Worm (Caenorhabditis elegans) whole organism, young adult: ENCODE data around the gene arp-1.
A peak's percentile ranks its signal among the peaks of the same experiment; 100 is the strongest.

Experiments used
- B0019.2 ChIP-seq: fragments of 200-800 bp; sonication (Bioruptor generic); conservative IDR thresholded peaks from 2 replicates; pipeline ENCODE4 v1.3.6; 2022; ENCODE audit warnings: missing genetic modification reagents, missing genetic modification characterization, missing compliant biosample characterization
- D2030.7 ChIP-seq: fragments of 200-800 bp; sonication (Bioruptor generic); IDR thresholded peaks from 2 replicates; pipeline ENCODE4 v1.3.6; 2022; ENCODE audit warnings: missing genetic modification reagents, missing genetic modification characterization, missing compliant biosample characterization
- F23B12.7 ChIP-seq: sonication (generic microtip); optimal IDR thresholded peaks from 2 replicates; lab custom pipeline; 2017; ENCODE audit warnings: missing genetic modification characterization, mild to moderate bottlenecking, missing compliant biosample characterization, antibody characterized with exemption, moderate library complexity; ENCODE audit not compliant: insufficient read depth
- F49E8.2 ChIP-seq: sonication (generic microtip); optimal IDR thresholded peaks from 3 replicates; lab custom pipeline; 2017; ENCODE audit warnings: missing genetic modification characterization, mild to moderate bottlenecking, missing compliant biosample characterization, antibody characterized with exemption, moderate library complexity; ENCODE audit not compliant: insufficient read depth
- F52B5.7 ChIP-seq: sonication (generic microtip); optimal IDR thresholded peaks from 2 replicates; lab custom pipeline; 2016; ENCODE audit warnings: mild to moderate bottlenecking, missing genetic modification characterization, missing compliant biosample characterization
- F57A8.1 ChIP-seq: fragments of 200-800 bp; sonication (Bioruptor generic); optimal IDR thresholded peaks from 2 replicates; lab custom pipeline; 2018; ENCODE audit warnings: mild to moderate bottlenecking, missing genetic modification characterization, moderate library complexity, missing compliant biosample characterization
- Y95B8A.8 ChIP-seq: fragments of 200-800 bp; sonication (Bioruptor generic); IDR thresholded peaks from 2 replicates; pipeline ENCODE4 v1.3.6; 2022; ENCODE audit warnings: missing genetic modification reagents, missing genetic modification characterization, missing compliant biosample characterization
- atf-7 ChIP-seq: sonication (generic microtip); optimal IDR thresholded peaks from 2 replicates; lab custom pipeline; 2017; ENCODE audit warnings: mild to moderate bottlenecking, missing genetic modification characterization, missing compliant biosample characterization
- ceh-27 ChIP-seq: fragments of 200-800 bp; sonication (Bioruptor generic); optimal IDR thresholded peaks from 2 replicates; lab custom pipeline; 2018; ENCODE audit warnings: mild to moderate bottlenecking, missing genetic modification characterization, moderate library complexity, missing compliant biosample characterization
- ceh-40 ChIP-seq: fragments of 200-800 bp; sonication (Bioruptor generic); IDR thresholded peaks from 2 replicates; pipeline ENCODE4 v1.3.6; 2022; ENCODE audit warnings: missing genetic modification characterization, missing compliant biosample characterization
- dpff-1 ChIP-seq: sonication (generic microtip); optimal IDR thresholded peaks from 2 replicates; lab custom pipeline; 2017; ENCODE audit warnings: mild to moderate bottlenecking, missing genetic modification characterization, missing compliant biosample characterization
- efl-1 ChIP-seq: fragments of 150-350 bp; optimal IDR thresholded peaks from 2 replicates; lab custom pipeline; 2014; ENCODE audit warnings: missing biosample characterization, missing genetic modification reagents, missing genetic modification characterization
- gei-17 ChIP-seq: fragments of 200-800 bp; sonication (Bioruptor generic); optimal IDR thresholded peaks from 2 replicates; lab custom pipeline; 2018; ENCODE audit warnings: mild to moderate bottlenecking, missing genetic modification characterization, missing compliant biosample characterization
- him-1 ChIP-seq: sonication (generic microtip); optimal IDR thresholded peaks from 2 replicates; lab custom pipeline; 2016; ENCODE audit warnings: missing genotype, missing genetic modification reagents, missing genetic modification characterization, missing compliant biosample characterization
- hsf-1 ChIP-seq: fragments of 200-800 bp; sonication (Bioruptor generic); IDR thresholded peaks from 2 replicates; pipeline ENCODE4 v1.3.6; 2022; ENCODE audit warnings: missing genetic modification reagents, missing genetic modification characterization, missing compliant biosample characterization
- lag-1 ChIP-seq: fragments of 200-800 bp; sonication (Bioruptor generic); IDR thresholded peaks from 2 replicates; pipeline ENCODE4 v1.3.6; 2022; ENCODE audit warnings: missing genetic modification reagents, missing genetic modification characterization, missing compliant biosample characterization
- let-526 ChIP-seq: fragments of 200-800 bp; sonication (Bioruptor generic); IDR thresholded peaks from 2 replicates; pipeline ENCODE4 v1.3.6; 2022; ENCODE audit warnings: missing genetic modification reagents, missing genetic modification characterization, missing compliant biosample characterization
- lin-26 ChIP-seq: fragments of 200-800 bp; sonication (Bioruptor generic); IDR thresholded peaks from 2 replicates; pipeline ENCODE4 v1.3.6; 2022; ENCODE audit warnings: missing genetic modification reagents, missing genetic modification characterization, missing compliant biosample characterization
- lin-54 ChIP-seq: fragments of 200-800 bp; sonication (Bioruptor generic); optimal IDR thresholded peaks from 2 replicates; lab custom pipeline; 2018; ENCODE audit warnings: mild to moderate bottlenecking, missing genetic modification characterization, missing compliant biosample characterization
- lsl-1 ChIP-seq: fragments of 200-800 bp; sonication (Bioruptor generic); optimal IDR thresholded peaks from 2 replicates; lab custom pipeline; 2018; ENCODE audit warnings: mild to moderate bottlenecking, missing genetic modification characterization, moderate library complexity, missing compliant biosample characterization
- madf-6 ChIP-seq: fragments of 200-800 bp; sonication (Bioruptor generic); IDR thresholded peaks from 2 replicates; pipeline ENCODE4 v1.3.6; 2022; ENCODE audit warnings: missing genetic modification reagents, missing genetic modification characterization, missing compliant biosample characterization
- madf-8 ChIP-seq: fragments of 200-800 bp; sonication (Bioruptor generic); conservative IDR thresholded peaks from 2 replicates; pipeline ENCODE4 v1.3.6; 2022; ENCODE audit warnings: missing genetic modification reagents, missing genetic modification characterization, missing compliant biosample characterization
- mcd-1 ChIP-seq: fragments of 200-800 bp; sonication (Bioruptor generic); IDR thresholded peaks from 2 replicates; pipeline ENCODE4 v1.3.6; 2022; ENCODE audit warnings: missing genetic modification reagents, missing genetic modification characterization, missing compliant biosample characterization
- mel-28 ChIP-seq: sonication (generic microtip); optimal IDR thresholded peaks from 2 replicates; lab custom pipeline; 2016; ENCODE audit warnings: borderline replicate concordance, mild to moderate bottlenecking, missing genetic modification characterization, missing compliant biosample characterization
- mes-4 ChIP-seq: sonication (generic microtip); optimal IDR thresholded peaks from 2 replicates; lab custom pipeline; 2016; ENCODE audit warnings: missing genotype, missing genetic modification characterization, missing compliant biosample characterization
- nfya-1 ChIP-seq: sonication (generic microtip); optimal IDR thresholded peaks from 2 replicates; lab custom pipeline; 2017; ENCODE audit warnings: antibody characterized with exemption, missing compliant biosample characterization, missing genetic modification characterization, borderline replicate concordance; ENCODE audit not compliant: insufficient read depth
- nhr-27 ChIP-seq: fragments of 200-800 bp; sonication (Bioruptor generic); optimal IDR thresholded peaks from 2 replicates; lab custom pipeline; 2018; ENCODE audit warnings: mild to moderate bottlenecking, missing genetic modification characterization, moderate library complexity, missing compliant biosample characterization
- nhr-90 ChIP-seq: sonication (generic microtip); optimal IDR thresholded peaks from 2 replicates; lab custom pipeline; 2016; ENCODE audit warnings: missing genotype, mild to moderate bottlenecking, missing genetic modification characterization, missing compliant biosample characterization
- pha-4 ChIP-seq: fragments of 150-350 bp; sonication (generic microtip); optimal IDR thresholded peaks from 2 replicates; lab custom pipeline; 2014; ENCODE audit warnings: missing biosample characterization, missing genetic modification reagents, missing genetic modification characterization
- rcor-1 ChIP-seq: fragments of 200-800 bp; sonication (Bioruptor generic); IDR thresholded peaks from 2 replicates; pipeline ENCODE4 v1.3.6; 2022; ENCODE audit warnings: missing genetic modification reagents, missing genetic modification characterization, missing compliant biosample characterization
- rec-8 ChIP-seq, 2 experiments: sonication (generic microtip); optimal IDR thresholded peaks; 2 replicates each; lab custom pipeline; 2016; ENCODE audit warnings: mild to moderate bottlenecking in 2 of 2, missing genetic modification characterization in 2 of 2, missing genetic modification reagents in 2 of 2, missing genotype in 2 of 2, missing biosample characterization in 1 of 2, missing compliant biosample characterization in 1 of 2, moderate library complexity in 1 of 2
- sea-2 ChIP-seq: fragments of 200-800 bp; sonication (Bioruptor generic); IDR thresholded peaks from 2 replicates; pipeline ENCODE4 v1.3.6; 2022; ENCODE audit warnings: missing genetic modification characterization, missing compliant biosample characterization
- tbp1 ChIP-seq: fragments of 200-800 bp; sonication (Bioruptor generic); optimal IDR thresholded peaks from 2 replicates; lab custom pipeline; 2018; ENCODE audit warnings: mild to moderate bottlenecking, missing genetic modification characterization, missing compliant biosample characterization
- unc-62 ChIP-seq: fragments of 150-350 bp; optimal IDR thresholded peaks from 2 replicates; lab custom pipeline; 2014; ENCODE audit warnings: missing biosample characterization, missing genetic modification reagents, missing genetic modification characterization
- xnd-1 ChIP-seq: sonication (generic microtip); optimal IDR thresholded peaks from 2 replicates; lab custom pipeline; 2016; ENCODE audit warnings: missing genotype, missing genetic modification reagents, missing genetic modification characterization, missing compliant biosample characterization
- zfh-2 ChIP-seq: fragments of 200-800 bp; sonication (Bioruptor generic); conservative IDR thresholded peaks from 2 replicates; pipeline ENCODE4 v1.3.6; 2022; ENCODE audit warnings: missing genetic modification reagents, missing genetic modification characterization, missing compliant biosample characterization
- ztf-22 ChIP-seq: fragments of 200-800 bp; sonication (Bioruptor generic); optimal IDR thresholded peaks from 2 replicates; lab custom pipeline; 2018; ENCODE audit warnings: mild to moderate bottlenecking, missing genetic modification characterization, moderate library complexity, missing compliant biosample characterization

Gene arp-1

ce11 chrII:15076778-15077435, 43.2 kb upstream of the arp-1 start, which contains the start of gene Y53F4B.19 (continued):
- TF ChIP-seq xnd-1 (tag; lab: Kevin White, UChicago): peak; percentile 91
- no peak for TF ChIP-seq F57A8.1 (GFP tag; lab: Kevin White, UChicago)
- TF ChIP-seq gei-17: no peak
- peak; percentile 47 for TF ChIP-seq F23B12.7
- TF ChIP-seq mel-28: no peak
- peak; percentile 61 for TF ChIP-seq lin-54 (GFP tag; lab: Kevin White, UChicago)
- peak; percentile 97 for TF ChIP-seq madf-8
- TF ChIP-seq ceh-40 (GFP tag; lab: Robert Waterston, UW): no peak
- no peak for TF ChIP-seq F52B5.7 (tag; lab: Kevin White, UChicago)
- TF ChIP-seq nhr-27 (tag; lab: Kevin White, UChicago): no peak
- no peak for TF ChIP-seq tbp1 (GFP tag; lab: Kevin White, UChicago)
- TF ChIP-seq madf-6: peak; percentile 98
- TF ChIP-seq efl-1: peak; percentile 71
- TF ChIP-seq lag-1 (GFP tag; lab: Robert Waterston, UW): no peak
- no peak for TF ChIP-seq hsf-1 (GFP tag; lab: Robert Waterston, UW)
- TF ChIP-seq lin-26 (GFP tag; lab: Robert Waterston, UW): no peak
- no peak for TF ChIP-seq Y95B8A.8
- TF ChIP-seq dpff-1 (tag; lab: Kevin White, UChicago): no peak
- no peak for TF ChIP-seq ztf-22 (GFP tag; lab: Kevin White, UChicago)
- TF ChIP-seq nhr-90 (tag; lab: Kevin White, UChicago): no peak
- no peak for TF ChIP-seq sea-2 (GFP tag; lab: Robert Waterston, UW)
- TF ChIP-seq rec-8 (tag; optimal IDR thresholded peaks at IDR 0.05; lab: Kevin White, UChicago): no peak
- peak; percentile 93 for TF ChIP-seq lsl-1 (GFP tag; lab: Kevin White, UChicago)
- TF ChIP-seq mes-4: no peak
- no peak for TF ChIP-seq atf-7 (tag; lab: Kevin White, UChicago)
- no peak for TF ChIP-seq unc-62 (GFP tag; lab: Kevin White, UChicago)
- TF ChIP-seq B0019.2: 0 out of 2 replicates have a peak, but pooled peaks have one; percentile 39
- TF ChIP-seq F49E8.2 (tag; lab: Kevin White, UChicago): peak; percentile 63
- TF ChIP-seq ceh-27 (GFP tag; lab: Kevin White, UChicago): no peak
- TF ChIP-seq him-1 (tag; lab: Kevin White, UChicago): peak; percentile 18
- TF ChIP-seq mcd-1 (GFP tag; lab: Robert Waterston, UW): peak; percentile 90
- TF ChIP-seq pha-4: no peak
- peak; percentile 92 for TF ChIP-seq D2030.7 (GFP tag; lab: Robert Waterston, UW)
- no peak for TF ChIP-seq let-526 (GFP tag; lab: Robert Waterston, UW)
- peak; percentile 62; the same call in 1 of the 2 replicates for TF ChIP-seq rcor-1 (GFP tag; lab: Robert Waterston, UW)

ce11 chrII:15080535-15080934, 39.6 kb upstream of the arp-1 start:
- no peak for TF ChIP-seq nfya-1 (tag; lab: Kevin White, UChicago)
- TF ChIP-seq zfh-2 (GFP tag; lab: Robert Waterston, UW): peak; percentile 38; the same call in 1 of the 2 replicates
